Worm (Caenorhabditis elegans): ENCODE results near the gene B0272.3.

The B0272.3 gene

DNA sequence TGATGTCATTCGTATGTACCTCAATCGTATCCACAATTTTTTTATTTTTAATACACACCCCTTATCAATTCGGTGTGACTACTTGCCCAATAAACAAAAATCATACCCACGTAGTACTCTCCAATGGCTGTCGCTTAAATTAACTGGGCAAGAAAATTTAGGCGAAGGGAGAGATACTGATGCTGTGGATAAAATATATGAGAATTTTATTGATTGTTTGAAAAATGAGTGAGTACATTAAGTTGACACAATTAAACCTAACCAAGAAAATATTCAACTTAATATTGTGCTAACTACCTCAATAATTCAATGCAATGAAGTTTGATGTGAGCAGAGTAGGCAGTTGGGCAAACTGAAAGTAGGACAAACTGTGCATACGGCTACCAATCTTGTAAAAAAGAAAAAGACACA is 34.5 kb downstream of the B0272.3 start (continued):
- TF ChIP-seq tlf-1 (GFP tag; optimal IDR thresholded peaks at IDR 0.05) (peak; percentile 99), atf-7 (tag; optimal IDR thresholded peaks at IDR 0.05) (peak; percentile 99), mcd-1 (GFP tag; IDR thresholded peaks at IDR 0.05) (peak; percentile 87), zfh-2 (GFP tag; conservative IDR thresholded peaks at IDR 0.05) (no peak), attf-5 (GFP tag; optimal IDR thresholded peaks at IDR 0.05) (peak; percentile 70), ceh-58 (GFP tag; IDR thresholded peaks at IDR 0.05) (0 out of 2 replicates have a peak, but pooled peaks have one; percentile 82), Y56A3A.18 (GFP tag; IDR thresholded peaks at IDR 0.05) (peak; percentile 98), C17E4.6 (GFP tag; IDR thresholded peaks at IDR 0.05) (peak; percentile 80), F57C9.4 (tag; optimal IDR thresholded peaks at IDR 0.05) (no peak), mel-28 (tag; optimal IDR thresholded peaks at IDR 0.05; ENCODE audit: borderline replicate concordance) (no peak), mes-4 (tag; optimal IDR thresholded peaks at IDR 0.05) (no peak), K11D2.4 (GFP tag; IDR thresholded peaks at IDR 0.05) (peak; percentile 99), aptf-2 (GFP tag; conservative IDR thresholded peaks at IDR 0.05) (no peak), athp-1 (tag; optimal IDR thresholded peaks at IDR 0.05) (peak; percentile 11), Y95B8A.8 (GFP tag; IDR thresholded peaks at IDR 0.05) (peak; percentile 85), fkh-3 (tag; optimal IDR thresholded peaks at IDR 0.05) (no peak), snpc-1.3 (tag; optimal IDR thresholded peaks at IDR 0.05; ENCODE audit: insufficient read depth) (peak; percentile 17), ama-1 (optimal IDR thresholded peaks at IDR 0.05) (no peak), ama-1 (GFP tag; optimal IDR thresholded peaks at IDR 0.05) (peak in 1 of 2 experiments; percentile 60), K12H6.12 (tag; optimal IDR thresholded peaks at IDR 0.05) (peak; percentile 97), tbx-9 (tag; optimal IDR thresholded peaks at IDR 0.05; ENCODE audit: borderline replicate concordance) (no peak), snpc-1.1 (tag; optimal IDR thresholded peaks at IDR 0.05; ENCODE audit: insufficient read depth) (no peak), mxl-1 (tag; optimal IDR thresholded peaks at IDR 0.05) (peak; percentile 37), rcor-1 (GFP tag; IDR thresholded peaks at IDR 0.05) (peak; percentile 98), aptf-3 (GFP tag; IDR thresholded peaks at IDR 0.05) (no peak), snpc-4 (GFP tag; optimal IDR thresholded peaks at IDR 0.05) (peak; percentile 67), snpc-4 (tag; optimal IDR thresholded peaks at IDR 0.05) (peak in 3 of 4 experiments; percentile 81 to 91 (median 83)), hmg-20 (GFP tag; IDR thresholded peaks at IDR 0.05) (peak; percentile 96), gei-17 (GFP tag; optimal IDR thresholded peaks at IDR 0.05) (peak; percentile 99), ztf-22 (GFP tag; optimal IDR thresholded peaks at IDR 0.05) (peak; percentile 92), hmg-1.2 (GFP tag; IDR thresholded peaks at IDR 0.05) (peak; percentile 86), dpff-1 (tag; optimal IDR thresholded peaks at IDR 0.05) (peak; percentile 93), ztf-6 (GFP tag; IDR thresholded peaks at IDR 0.05) (peak; percentile 65; the same call in 1 of the 2 replicates), xnd-1 (tag; optimal IDR thresholded peaks at IDR 0.05) (no peak), nfyb-1 (GFP tag; IDR thresholded peaks at IDR 0.05) (peak; percentile 98), F37B4.10 (GFP tag; IDR thresholded peaks at IDR 0.05) (no peak), cebp-1 (GFP tag; IDR thresholded peaks at IDR 0.05) (peak; percentile 82), cebp-1 (tag; optimal IDR thresholded peaks at IDR 0.05) (peak; percentile 97), F23B12.7 (tag; optimal IDR thresholded peaks at IDR 0.05; ENCODE audit: insufficient read depth) (peak; percentile 96), B0336.3 (GFP tag; IDR thresholded peaks at IDR 0.05) (peak; percentile 99), ccch-3 (GFP tag; optimal IDR thresholded peaks at IDR 0.05) (peak; percentile 94), snpc-3.4 (tag; optimal IDR thresholded peaks at IDR 0.05) (peak; percentile 49), ztf-25 (GFP tag; IDR thresholded peaks at IDR 0.05) (no peak), madf-3 (GFP tag; IDR thresholded peaks at IDR 0.05) (peak; percentile 88), lin-54 (GFP tag; optimal IDR thresholded peaks at IDR 0.05) (peak; percentile 90), dox-1 (GFP tag; IDR thresholded peaks at IDR 0.05) (peak; percentile 98), ceh-100 (GFP tag; IDR thresholded peaks at IDR 0.05) (peak; percentile 77), nfya-2 (GFP tag; IDR thresholded peaks at IDR 0.05) (no peak), bed-2 (GFP tag; IDR thresholded peaks at IDR 0.05) (peak; percentile 90)
